Worm (Caenorhabditis elegans) whole organism, L2 larva: ENCODE data around the gene K03H1.12.

Source experiments
- C34F6.9 ChIP-seq: fragments of 150-350 bp; optimal IDR thresholded peaks from 2 replicates; lab custom pipeline; 2014; ENCODE audit warnings: missing biosample characterization, missing genetic modification characterization
- F13H6.1 ChIP-seq: sonication (generic microtip); optimal IDR thresholded peaks from 2 replicates; lab custom pipeline; 2016; ENCODE audit warnings: missing genetic modification characterization, missing compliant biosample characterization
- R02D3.7 ChIP-seq: fragments of 150-350 bp; optimal IDR thresholded peaks from 2 replicates; lab custom pipeline; 2014; ENCODE audit warnings: missing biosample characterization, missing genetic modification characterization
- ZK546.5 ChIP-seq: sonication (generic microtip); optimal IDR thresholded peaks from 2 replicates; lab custom pipeline; 2017; ENCODE audit warnings: missing biosample characterization, missing genetic modification characterization
- alr-1 ChIP-seq: fragments of 150-350 bp; optimal IDR thresholded peaks from 2 replicates; lab custom pipeline; 2014; ENCODE audit warnings: missing biosample characterization, missing genetic modification characterization
- aly-2 ChIP-seq: fragments of 150-350 bp; optimal IDR thresholded peaks from 2 replicates; lab custom pipeline; 2014; ENCODE audit warnings: missing biosample characterization, missing genetic modification characterization
- ama-1 ChIP-seq: fragments of 150-350 bp; optimal IDR thresholded peaks from 2 replicates; lab custom pipeline; 2018; ENCODE audit warnings: inconsistent platforms
- blmp-1 ChIP-seq: sonication (generic microtip); optimal IDR thresholded peaks from 2 replicates; lab custom pipeline; 2017; ENCODE audit warnings: missing genetic modification characterization, mild to moderate bottlenecking, missing compliant biosample characterization, antibody characterized with exemption, moderate library complexity; ENCODE audit not compliant: insufficient read depth
- ceh-16 ChIP-seq: fragments of 150-350 bp; optimal IDR thresholded peaks from 2 replicates; lab custom pipeline; 2014; ENCODE audit warnings: missing biosample characterization, missing genetic modification characterization
- crh-2 ChIP-seq: sonication (generic microtip); optimal IDR thresholded peaks from 2 replicates; lab custom pipeline; 2017; ENCODE audit warnings: missing biosample characterization, missing genetic modification characterization
- fos-1 ChIP-seq: fragments of 150-350 bp; optimal IDR thresholded peaks from 2 replicates; lab custom pipeline; 2014; ENCODE audit warnings: missing biosample characterization, missing genetic modification characterization
- gmeb-1 ChIP-seq: fragments of 150-350 bp; optimal IDR thresholded peaks from 2 replicates; lab custom pipeline; 2014; ENCODE audit warnings: missing biosample characterization, missing genetic modification characterization
- lin-13 ChIP-seq: fragments of 150-350 bp; optimal IDR thresholded peaks from 2 replicates; lab custom pipeline; 2014; ENCODE audit warnings: missing biosample characterization, missing genetic modification reagents, missing genetic modification characterization
- lin-39 ChIP-seq: fragments of 150-350 bp; optimal IDR thresholded peaks from 2 replicates; lab custom pipeline; 2014; ENCODE audit warnings: missing biosample characterization, missing genetic modification reagents, missing genetic modification characterization
- lsy-2 ChIP-seq, 2 experiments: fragments of 150-350 bp in 1 of 2; sonication (generic microtip) in 1 of 2; optimal IDR thresholded peaks; 2 replicates each; lab custom pipeline; 2014 to 2017; ENCODE audit warnings: missing biosample characterization in 2 of 2, missing genetic modification characterization in 2 of 2
- mdl-1 ChIP-seq, 2 experiments: fragments of 150-350 bp in 1 of 2; sonication (generic microtip) in 1 of 2; optimal IDR thresholded peaks; 2 replicates each; lab custom pipeline; 2017; ENCODE audit warnings: missing biosample characterization in 2 of 2, missing genetic modification characterization in 2 of 2
- nhr-10 ChIP-seq: sonication (generic microtip); optimal IDR thresholded peaks from 2 replicates; lab custom pipeline; 2017; ENCODE audit warnings: missing biosample characterization, missing genetic modification characterization
- nhr-129 ChIP-seq: fragments of 150-350 bp; optimal IDR thresholded peaks from 2 replicates; lab custom pipeline; 2014; ENCODE audit warnings: missing biosample characterization, missing genetic modification characterization
- nhr-21 ChIP-seq: fragments of 150-350 bp; optimal IDR thresholded peaks from 2 replicates; lab custom pipeline; 2014; ENCODE audit warnings: missing biosample characterization, missing genetic modification characterization
- nhr-77 ChIP-seq: fragments of 150-350 bp; optimal IDR thresholded peaks from 2 replicates; lab custom pipeline; 2014; ENCODE audit warnings: missing biosample characterization, missing genetic modification characterization
- peb-1 ChIP-seq: fragments of 150-350 bp; optimal IDR thresholded peaks from 2 replicates; lab custom pipeline; 2014; ENCODE audit warnings: missing biosample characterization, missing genetic modification characterization
- sem-4 ChIP-seq: fragments of 150-350 bp; optimal IDR thresholded peaks from 2 replicates; lab custom pipeline; 2014; ENCODE audit warnings: missing biosample characterization, missing genetic modification reagents, missing genetic modification characterization
- skn-1 ChIP-seq: sonication (generic microtip); optimal IDR thresholded peaks from 2 replicates; lab custom pipeline; 2017; ENCODE audit warnings: missing biosample characterization, missing genetic modification characterization
- sma-3 ChIP-seq: sonication (generic microtip); optimal IDR thresholded peaks from 2 replicates; lab custom pipeline; 2016; ENCODE audit warnings: missing genetic modification reagents, missing genetic modification characterization, missing compliant biosample characterization
- sma-9 ChIP-seq, 2 experiments: fragments of 150-350 bp in 1 of 2; sonication (generic microtip) in 1 of 2; optimal IDR thresholded peaks; 2 replicates each; lab custom pipeline; 2014 to 2016; ENCODE audit warnings: missing genetic modification characterization in 2 of 2, mild to moderate bottlenecking in 1 of 2, missing biosample characterization in 1 of 2, missing compliant biosample characterization in 1 of 2, missing genetic modification reagents in 1 of 2, moderate library complexity in 1 of 2
- snpc-4 ChIP-seq: fragments of 150-350 bp; optimal IDR thresholded peaks from 2 replicates; lab custom pipeline; 2014; ENCODE audit warnings: missing biosample characterization, missing genetic modification characterization
- unc-39 ChIP-seq: fragments of 150-350 bp; optimal IDR thresholded peaks from 2 replicates; lab custom pipeline; 2014; ENCODE audit warnings: missing biosample characterization, missing genetic modification characterization
- zag-1 ChIP-seq: fragments of 150-350 bp; optimal IDR thresholded peaks from 2 replicates; lab custom pipeline; 2014; ENCODE audit warnings: missing biosample characterization, missing genetic modification characterization
- ztf-1 ChIP-seq: fragments of 200-800 bp; sonication (Bioruptor generic); conservative IDR thresholded peaks from 2 replicates; pipeline ENCODE4 v1.3.6; 2022; ENCODE audit warnings: missing genetic modification characterization, missing compliant biosample characterization
- ztf-11 ChIP-seq: sonication (generic microtip); optimal IDR thresholded peaks from 2 replicates; lab custom pipeline; 2017; ENCODE audit warnings: missing biosample characterization, missing genetic modification characterization
- ztf-4 ChIP-seq: fragments of 150-350 bp; optimal IDR thresholded peaks from 2 replicates; lab custom pipeline; 2014; ENCODE audit warnings: missing biosample characterization, missing genetic modification characterization

The K03H1.12 gene

ce11 chrIII:9910608-9911479 is 30.6 kb upstream of the K03H1.12 start, which contains the start of the genes cyld-1 and F40F12.9:
cyld-1 (minus strand) TSS chrIII:9910658.
F40F12.9 (plus strand) TSS chrIII:9911328.
- peak; percentile 55 for TF ChIP-seq fos-1
- no peak for TF ChIP-seq gmeb-1 (tag; lab: Kevin White, UChicago)

ce11 chrIII:9912501-9912900 is 28.9 kb upstream of the K03H1.12 start:
- TF ChIP-seq C34F6.9 (tag; lab: Kevin White, UChicago) (no peak), ztf-1 (no peak), skn-1 (tag; lab: Kevin White, UChicago) (no peak), lin-13 (GFP tag; lab: Kevin White, UChicago) (no peak), alr-1 (tag; lab: Kevin White, UChicago) (no peak), lin-39 (no peak), gmeb-1 (tag; lab: Kevin White, UChicago) (peak; percentile 45)

ce11 chrIII:9912998-9913397 is 28.4 kb upstream of the K03H1.12 start:
- no peak for TF ChIP-seq ama-1 (lab: Kevin White, UChicago)
- TF ChIP-seq ceh-16 (tag; lab: Kevin White, UChicago): no peak
- TF ChIP-seq ztf-1: no peak
- no peak for TF ChIP-seq snpc-4
- no peak for TF ChIP-seq C34F6.9 (tag; lab: Kevin White, UChicago)

ce11 chrIII:9913722-9914121 is 27.7 kb upstream of the K03H1.12 start, which contains the start of gene cbp-3:
cbp-3 (plus strand) TSS chrIII:9913993.
- no peak for TF ChIP-seq ztf-4 (tag; lab: Kevin White, UChicago)
- TF ChIP-seq aly-2 (tag; lab: Kevin White, UChicago): no peak
- TF ChIP-seq nhr-77: no peak
- TF ChIP-seq nhr-129 (tag; lab: Kevin White, UChicago): peak; percentile 5
- peak; percentile 90 for TF ChIP-seq fos-1
- TF ChIP-seq crh-2 (tag; lab: Kevin White, UChicago): peak; percentile 1
- no peak for TF ChIP-seq F13H6.1
- TF ChIP-seq ZK546.5: no peak

- TF ChIP-seq sma-9 (GFP tag; optimal IDR thresholded peaks at IDR 0.05; lab: Kevin White, UChicago): no peak
- TF ChIP-seq sma-9 (tag; optimal IDR thresholded peaks at IDR 0.05; lab: Kevin White, UChicago): no peak
- TF ChIP-seq lin-39: no peak
- TF ChIP-seq sem-4: no peak
- TF ChIP-seq, all 48 proteins: peak for 0
These were observed 20.7 kb upstream of the K03H1.12 start, which contains the start of gene F40F12.3 for ce11 chrIII:9920764-9921163. F40F12.3 (minus strand) TSS chrIII:9920864.

ce11 chrIII:9922310-9922709 is 19.1 kb upstream of the K03H1.12 start:
- no peak for TF ChIP-seq skn-1 (tag; lab: Kevin White, UChicago)
- TF ChIP-seq nhr-10: no peak
- TF ChIP-seq crh-2 (tag; lab: Kevin White, UChicago): no peak
- TF ChIP-seq nhr-129 (tag; lab: Kevin White, UChicago): no peak
- TF ChIP-seq C34F6.9 (tag; lab: Kevin White, UChicago): no peak
- no peak for TF ChIP-seq blmp-1 (tag; lab: Kevin White, UChicago)
- no peak for TF ChIP-seq zag-1
- TF ChIP-seq gmeb-1 (tag; lab: Kevin White, UChicago): peak; percentile 17
- TF ChIP-seq R02D3.7 (tag; lab: Kevin White, UChicago): no peak
- TF ChIP-seq peb-1 (tag; lab: Kevin White, UChicago): no peak
- no peak for TF ChIP-seq sma-3 (GFP tag; lab: Kevin White, UChicago)
- no peak for TF ChIP-seq mdl-1 (tag; optimal IDR thresholded peaks at IDR 0.05; lab: Kevin White, UChicago)
- no peak for TF ChIP-seq unc-39 (tag; lab: Kevin White, UChicago)
- peak; percentile 66 for TF ChIP-seq fos-1
- TF ChIP-seq lin-13 (GFP tag; lab: Kevin White, UChicago): no peak

- TF ChIP-seq lsy-2 (tag; optimal IDR thresholded peaks at IDR 0.05; lab: Kevin White, UChicago): no peak
- TF ChIP-seq nhr-21 (tag; lab: Kevin White, UChicago): no peak
- no peak for TF ChIP-seq R02D3.7 (tag; lab: Kevin White, UChicago)
- no peak for TF ChIP-seq ztf-11 (tag; lab: Kevin White, UChicago)
- TF ChIP-seq lin-13 (GFP tag; lab: Kevin White, UChicago): no peak
- TF ChIP-seq nhr-10: no peak
- no peak for TF ChIP-seq alr-1 (tag; lab: Kevin White, UChicago)
These were observed 18.6 kb upstream of the K03H1.12 start, which contains the start of gene cbp-2 for ce11 chrIII:9922874-9923273. cbp-2 (plus strand) TSS chrIII:9923174.
